Worm (Caenorhabditis elegans) whole organism, L3 larva: ENCODE measurements around the gene Y17G9B.8.

Experiments used
- ZK546.5 ChIP-seq: sonication (generic microtip); optimal IDR thresholded peaks from 2 replicates; lab custom pipeline; 2017; ENCODE audit warnings: missing biosample characterization, missing genetic modification characterization
- ceh-16 ChIP-seq: sonication (generic microtip); optimal IDR thresholded peaks from 2 replicates; lab custom pipeline; 2017; ENCODE audit warnings: missing biosample characterization, missing genetic modification characterization
- jun-1 ChIP-seq: fragments of 150-350 bp; optimal IDR thresholded peaks from 2 replicates; lab custom pipeline; 2014; ENCODE audit warnings: missing biosample characterization, missing genetic modification reagents, missing genetic modification characterization
- nhr-11 ChIP-seq: fragments of 150-350 bp; optimal IDR thresholded peaks from 2 replicates; lab custom pipeline; 2014; ENCODE audit warnings: missing biosample characterization, missing genetic modification characterization
- nhr-28 ChIP-seq: fragments of 150-350 bp; optimal IDR thresholded peaks from 2 replicates; lab custom pipeline; 2014; ENCODE audit warnings: missing biosample characterization, missing genetic modification characterization
- pha-4 ChIP-seq: fragments of 150-350 bp; optimal IDR thresholded peaks from 2 replicates; lab custom pipeline; 2014; ENCODE audit warnings: missing biosample characterization, missing genetic modification reagents, missing genetic modification characterization
- tbx-2 ChIP-seq: sonication (generic microtip); optimal IDR thresholded peaks from 2 replicates; lab custom pipeline; 2016; ENCODE audit warnings: mild to moderate bottlenecking, missing genetic modification characterization, missing compliant biosample characterization
- ztf-11 ChIP-seq: fragments of 150-350 bp; optimal IDR thresholded peaks from 2 replicates; lab custom pipeline; 2014; ENCODE audit warnings: missing biosample characterization, missing genetic modification characterization

DNA sequence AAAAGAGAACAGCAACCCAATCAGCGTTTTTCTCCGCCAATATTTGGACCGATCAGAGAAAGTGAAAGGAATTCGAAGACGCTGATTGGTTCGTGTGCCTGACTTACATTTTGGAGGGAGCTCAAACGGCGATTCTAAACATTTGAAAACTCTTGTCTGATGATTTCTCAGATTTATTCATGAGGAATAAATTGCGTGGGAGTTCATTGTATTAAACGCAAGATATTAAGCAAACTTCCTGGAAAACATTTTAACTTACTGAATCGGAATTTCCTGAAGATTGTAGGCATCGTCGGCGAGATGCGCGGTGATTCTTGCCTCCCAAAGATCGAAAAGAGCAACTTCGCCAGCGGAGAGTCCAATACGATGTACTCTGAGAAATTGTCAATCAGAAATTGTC is 34.1 kb downstream of the Y17G9B.8 start, which contains the start of gene K08F11.1:
- TF ChIP-seq jun-1 (tag; lab: Kevin White, UChicago): no peak
- TF ChIP-seq ztf-11 (tag; lab: Kevin White, UChicago): no peak
- TF ChIP-seq tbx-2: no peak
- no peak for TF ChIP-seq nhr-28
- no peak for TF ChIP-seq nhr-11
- no peak for TF ChIP-seq ceh-16 (tag; lab: Kevin White, UChicago)
- no peak for TF ChIP-seq ZK546.5 (tag; lab: Kevin White, UChicago)
- TF ChIP-seq pha-4: no peak
